Fruit fly (Drosophila melanogaster): ENCODE measurements around the gene CG2983.
A peak's percentile ranks its signal among the peaks of the same experiment; 100 is the strongest.

Gene CG2983

DNA sequence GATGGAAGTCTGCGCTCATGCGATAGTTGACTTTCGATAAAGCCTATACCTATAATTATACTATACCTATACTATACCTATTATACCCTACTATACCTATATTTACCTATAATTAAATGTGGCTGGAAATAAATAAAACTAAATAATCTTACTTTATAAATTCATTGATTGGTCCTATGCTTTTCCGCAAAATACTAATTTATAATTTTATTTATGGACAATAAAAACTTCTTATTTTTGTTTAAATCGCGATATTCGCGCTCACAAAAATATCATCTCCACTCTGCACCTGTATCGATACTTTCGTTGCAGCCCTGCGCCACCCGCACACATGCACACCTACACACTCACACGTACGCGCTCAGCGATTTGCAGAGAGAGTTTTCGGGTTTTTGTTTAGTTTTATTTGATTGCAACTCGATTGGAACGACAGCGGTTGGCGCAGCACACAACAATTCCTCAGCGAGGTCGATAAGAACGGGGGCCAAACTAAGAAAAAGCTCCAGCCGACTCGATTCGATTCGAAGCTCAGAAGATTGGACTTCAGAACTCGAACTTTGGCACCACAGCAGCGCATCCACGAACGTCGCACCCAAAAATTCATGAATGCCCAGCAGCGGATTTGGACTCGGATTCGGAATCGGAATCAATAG lies 27.2 kb downstream of the CG2983 start, which contains the start of gene CG8814 (continued):
- TF ChIP-seq CG8924 (tag; optimal IDR thresholded peaks at IDR 0.05) (peak; percentile 82), CG9727 (GFP tag; optimal IDR thresholded peaks at IDR 0.05) (peak; percentile 79), CG13894 (tag; optimal IDR thresholded peaks at IDR 0.05) (peak; percentile 29), CG6689 (GFP tag; IDR thresholded peaks at IDR 0.05) (peak; percentile 74), CG17186 (GFP tag; optimal IDR thresholded peaks at IDR 0.05) (peak; percentile 80), Xrp1 (GFP tag; IDR thresholded peaks at IDR 0.05) (peak; percentile 28; the same call in 1 of the 2 replicates), chinmo (GFP tag; IDR thresholded peaks at IDR 0.05; ENCODE audit: partially characterized antibody) (peak; percentile 96), disco-r (GFP tag; optimal IDR thresholded peaks at IDR 0.05) (no peak), croc (GFP tag; conservative IDR thresholded peaks at IDR 0.05) (peak; percentile 51; the same call in 2 of the 3 replicates), CG17361 (GFP tag; IDR thresholded peaks at IDR 0.05) (peak; percentile 89), crol (GFP tag; IDR thresholded peaks at IDR 0.05) (peak; percentile 21; the same call in 1 of the 2 replicates), CG30403 (GFP tag; optimal IDR thresholded peaks at IDR 0.05) (peak; percentile 86), insv (GFP tag; optimal IDR thresholded peaks at IDR 0.05) (peak in 1 of 2 experiments; percentile 41), Rx (GFP tag; IDR thresholded peaks at IDR 0.05) (0 out of 2 replicates have a peak, but pooled peaks have one; percentile 43), chn (GFP tag; optimal IDR thresholded peaks at IDR 0.05) (no peak), Chrac-16 (GFP tag; optimal IDR thresholded peaks at IDR 0.05) (peak; percentile 57), CG13424 (tag; optimal IDR thresholded peaks at IDR 0.05) (peak; percentile 76), dmrt99B (tag; optimal IDR thresholded peaks at IDR 0.05) (peak; percentile 31), sna (GFP tag; IDR thresholded peaks at IDR 0.05; ENCODE audit: partially characterized antibody) (no peak), Mes4 (GFP tag; optimal IDR thresholded peaks at IDR 0.05) (no peak), oc (tag; optimal IDR thresholded peaks at IDR 0.05) (no peak), Sox100B (GFP tag; optimal IDR thresholded peaks at IDR 0.05) (peak; percentile 62), tgo (GFP tag; IDR thresholded peaks at IDR 0.05) (peak; percentile 71), CG12236 (GFP tag; optimal IDR thresholded peaks at IDR 0.05) (no peak), CG8765 (GFP tag; IDR thresholded peaks at IDR 0.05) (peak; percentile 46; the same call in 1 of the 2 replicates), Dll (GFP tag; IDR thresholded peaks at IDR 0.05; ENCODE audit: partially characterized antibody) (peak; percentile 90), CG12659 (GFP tag; optimal IDR thresholded peaks at IDR 0.05) (peak; percentile 91), gcm (GFP tag; optimal IDR thresholded peaks at IDR 0.05) (peak; percentile 51), CG3281 (GFP tag; optimal IDR thresholded peaks at IDR 0.05) (peak; percentile 58), CG17829 (tag; optimal IDR thresholded peaks at IDR 0.05) (peak; percentile 69), HLH4C (GFP tag; IDR thresholded peaks at IDR 0.05; ENCODE audit: partially characterized antibody) (peak; percentile 66; the same call in 2 of the 3 replicates), dysf (GFP tag; IDR thresholded peaks at IDR 0.05) (peak; percentile 72; the same call in 2 of the 3 replicates), CG2678 (tag; optimal IDR thresholded peaks at IDR 0.05) (peak; percentile 74), Xbp1 (GFP tag; optimal IDR thresholded peaks at IDR 0.05) (peak; percentile 75), CG1647 (GFP tag; optimal IDR thresholded peaks at IDR 0.05) (peak; percentile 48), zen (tag; optimal IDR thresholded peaks at IDR 0.05) (peak; percentile 52), CG15011 (GFP tag; optimal IDR thresholded peaks at IDR 0.05) (peak; percentile 49), Med (GFP tag) (peak; percentile 83), CG12744 (GFP tag; optimal IDR thresholded peaks at IDR 0.05) (peak; percentile 17), CG17359 (tag; optimal IDR thresholded peaks at IDR 0.05) (peak; percentile 11), CG4820 (GFP tag; optimal IDR thresholded peaks at IDR 0.05) (peak; percentile 59), D19A (tag; optimal IDR thresholded peaks at IDR 0.05) (peak; percentile 75), C15 (GFP tag; IDR thresholded peaks at IDR 0.05) (0 out of 3 replicates have a peak, but pooled peaks have one; percentile 29), CG4617 (GFP tag; optimal IDR thresholded peaks at IDR 0.05; ENCODE audit: borderline replicate concordance) (no peak), bowl (GFP tag; IDR thresholded peaks at IDR 0.05) (no peak), CG7786 (GFP tag; optimal IDR thresholded peaks at IDR 0.05) (peak; percentile 15), ttk (GFP tag; IDR thresholded peaks at IDR 0.05) (no peak), CG34224 (GFP tag; IDR thresholded peaks at IDR 0.05; ENCODE audit: partially characterized antibody) (peak; percentile 70), H15 (GFP tag; IDR thresholded peaks at IDR 0.05) (0 out of 3 replicates have a peak, but pooled peaks have one; percentile 14)

Measured in whole organism, embryonic.